Worm (Caenorhabditis elegans): ENCODE results near the gene C50C3.1.
A peak's percentile ranks its signal among the peaks of the same experiment; 100 is the strongest.

C50C3.1 gene

DNA sequence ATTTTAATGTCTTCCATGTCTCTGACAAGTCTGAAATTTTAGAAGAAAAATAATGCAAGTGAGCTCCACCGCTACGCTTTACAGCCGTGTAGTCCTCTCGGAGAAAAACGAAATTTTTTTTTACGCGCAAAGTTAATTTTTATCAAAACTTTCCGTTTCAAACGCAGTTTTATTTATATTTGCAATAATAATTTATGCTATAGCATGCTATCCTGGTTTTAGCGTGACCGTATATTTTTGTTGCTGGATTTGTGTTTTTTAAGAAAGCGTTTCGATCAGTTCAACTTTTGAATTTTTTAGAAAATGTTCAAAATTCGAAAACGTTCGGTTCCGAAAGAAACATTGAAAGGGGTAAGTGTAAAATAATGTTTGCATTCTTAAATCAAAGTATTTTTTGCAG lies at the start of gene C50C3.1:
Gene C50C3.1, plus strand, starts transcription at position 301 of the 400 bp plus-strand sequence.
- TF ChIP-seq W03F9.2 (tag; optimal IDR thresholded peaks at IDR 0.05): no peak
- no peak for TF ChIP-seq dao-5 (tag; optimal IDR thresholded peaks at IDR 0.05)
- TF ChIP-seq him-1 (tag; optimal IDR thresholded peaks at IDR 0.05): no peak

DNA sequence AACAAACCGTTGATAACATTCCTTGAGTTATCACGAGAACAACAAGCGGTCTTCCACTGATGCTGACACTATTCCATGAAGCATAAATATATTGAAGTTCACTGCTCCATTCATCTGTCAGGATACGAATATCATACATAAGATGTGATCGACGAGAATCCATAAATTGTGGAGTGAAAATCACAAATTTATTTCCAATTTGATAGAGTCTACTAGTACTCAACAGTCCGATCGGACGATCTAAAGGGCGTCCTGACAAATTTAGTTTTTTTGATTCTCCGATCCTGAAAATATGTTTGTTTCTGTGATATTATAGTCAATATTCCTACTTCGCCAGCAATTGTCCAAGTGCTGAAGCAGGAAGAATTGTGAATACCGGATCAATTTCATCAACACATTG lies 49.6 kb upstream of the C50C3.1 start:
- TF ChIP-seq W03F9.2 (tag; optimal IDR thresholded peaks at IDR 0.05) (no peak), dao-5 (tag; optimal IDR thresholded peaks at IDR 0.05) (no peak), him-1 (tag; optimal IDR thresholded peaks at IDR 0.05) (no peak)

DNA sequence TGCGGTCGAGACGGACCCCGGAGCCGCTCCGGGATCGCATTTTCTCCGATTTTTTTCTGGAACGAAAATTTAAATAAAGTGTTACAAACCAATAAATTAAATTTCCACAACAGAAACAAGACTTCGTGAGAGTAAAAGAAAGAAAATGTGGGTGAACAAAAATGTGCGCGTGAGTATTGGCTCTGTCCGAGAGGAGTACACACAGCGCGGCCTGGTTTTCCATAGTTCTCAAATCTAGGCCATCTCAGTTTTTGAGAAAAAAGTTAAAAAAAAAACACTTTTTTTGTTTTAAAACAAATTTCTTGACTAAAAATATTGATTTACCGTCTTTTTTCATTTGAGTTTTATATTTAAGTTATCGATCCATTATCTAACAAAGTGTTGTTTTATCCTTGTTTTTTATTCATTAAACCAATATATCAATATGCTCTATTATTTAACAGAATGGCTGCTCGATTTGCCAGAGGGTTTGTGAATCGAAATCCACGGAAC lies 47.2 kb upstream of the C50C3.1 start, which contains the start of the genes C14B9.8 and mrpl-18:
Gene C14B9.8, minus strand, starts transcription at position 56 of the 492 bp plus-strand sequence.
Gene mrpl-18, plus strand, starts transcription at position 442 of the 492 bp plus-strand sequence.
- peak; percentile 63 for TF ChIP-seq him-1 (tag; optimal IDR thresholded peaks at IDR 0.05)
- TF ChIP-seq dao-5 (tag; optimal IDR thresholded peaks at IDR 0.05): no peak
- peak; percentile 63 for TF ChIP-seq W03F9.2 (tag; optimal IDR thresholded peaks at IDR 0.05)

DNA sequence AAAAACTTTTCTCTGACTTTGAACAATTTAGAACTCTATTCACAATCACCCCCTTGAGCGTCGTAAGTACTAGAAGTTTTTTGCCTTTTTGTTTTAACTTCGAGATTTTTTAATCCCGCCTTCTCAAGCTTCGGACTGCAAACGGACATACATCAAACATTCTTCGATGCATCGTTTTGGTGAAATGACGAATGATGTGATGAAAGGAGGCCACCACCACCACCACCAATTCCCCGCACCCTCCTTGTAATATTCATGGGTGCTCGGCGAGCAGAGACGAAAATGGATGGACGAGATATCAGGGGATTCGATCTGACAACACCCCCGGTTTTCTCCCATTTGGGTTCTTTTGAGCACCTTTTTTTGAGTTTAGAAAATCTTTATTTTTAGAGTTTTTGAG lies 45.8 kb upstream of the C50C3.1 start:
- TF ChIP-seq dao-5 (tag; optimal IDR thresholded peaks at IDR 0.05) (no peak), him-1 (tag; optimal IDR thresholded peaks at IDR 0.05) (no peak), W03F9.2 (tag; optimal IDR thresholded peaks at IDR 0.05) (no peak)

DNA sequence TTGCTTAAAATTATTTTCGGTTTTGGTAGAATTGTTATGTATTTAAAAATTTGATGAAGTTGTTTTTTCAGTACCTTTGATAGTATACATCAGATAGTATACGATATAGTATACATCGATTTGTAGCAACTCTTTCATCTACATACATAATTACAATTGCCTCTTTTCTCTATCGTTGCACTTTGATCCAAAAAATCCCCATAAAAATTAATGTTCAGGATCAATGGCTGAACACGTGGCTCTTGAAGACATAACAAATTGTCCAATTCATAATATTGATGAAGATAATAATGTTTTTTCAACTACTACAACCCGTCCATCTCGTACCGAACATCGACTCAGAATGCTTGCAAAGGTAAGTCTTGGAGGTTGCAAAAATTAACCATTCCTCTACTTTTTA lies 43.0 kb upstream of the C50C3.1 start, which contains the start of gene D2007.2:
Gene D2007.2, plus strand, starts transcription at position 213 of the 400 bp plus-strand sequence.
- no peak for TF ChIP-seq dao-5 (tag; optimal IDR thresholded peaks at IDR 0.05)
- TF ChIP-seq W03F9.2 (tag; optimal IDR thresholded peaks at IDR 0.05): no peak
- no peak for TF ChIP-seq him-1 (tag; optimal IDR thresholded peaks at IDR 0.05)

DNA sequence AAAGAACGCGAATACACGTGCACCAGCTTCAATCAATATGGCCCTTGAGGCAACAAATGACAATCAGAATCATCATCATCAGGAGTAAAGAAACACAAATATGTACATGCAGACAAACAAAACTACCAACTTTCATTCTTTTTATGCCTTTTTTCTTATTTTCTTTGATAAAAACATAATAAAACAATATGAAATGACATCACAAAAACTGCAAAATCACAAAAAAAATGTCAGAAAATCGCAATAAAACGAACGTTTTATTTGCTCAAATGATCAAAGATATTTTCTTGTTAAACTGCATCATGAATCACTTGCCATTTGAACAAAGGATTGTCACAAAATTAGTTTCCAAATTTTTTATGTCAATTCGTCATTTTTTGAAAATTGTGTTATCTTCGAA lies 37.4 kb upstream of the C50C3.1 start:
- TF ChIP-seq W03F9.2 (tag; optimal IDR thresholded peaks at IDR 0.05): no peak
- no peak for TF ChIP-seq dao-5 (tag; optimal IDR thresholded peaks at IDR 0.05)
- TF ChIP-seq him-1 (tag; optimal IDR thresholded peaks at IDR 0.05): no peak

DNA sequence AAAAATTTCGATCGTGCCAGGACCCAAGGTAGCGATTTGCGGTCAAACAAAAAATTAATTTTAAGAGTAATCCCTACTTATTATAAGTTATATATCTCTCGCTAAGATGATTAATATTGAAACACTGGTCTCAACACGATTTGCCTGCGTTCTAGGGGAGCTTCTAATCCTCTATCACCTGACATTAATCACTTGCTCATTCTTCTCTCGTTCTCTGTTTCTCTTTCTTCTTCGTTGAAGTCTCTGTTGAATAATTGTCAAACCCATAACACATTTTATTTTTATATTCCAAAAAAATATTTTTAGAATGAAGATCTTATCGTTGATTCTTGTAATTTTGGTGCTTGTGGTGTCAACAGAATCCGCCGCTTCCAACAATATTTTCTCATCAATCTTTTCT lies 36.6 kb upstream of the C50C3.1 start, which contains the start of gene D2007.1:
Gene D2007.1, plus strand, starts transcription at position 301 of the 400 bp plus-strand sequence.
- TF ChIP-seq dao-5 (tag; optimal IDR thresholded peaks at IDR 0.05): no peak
- TF ChIP-seq W03F9.2 (tag; optimal IDR thresholded peaks at IDR 0.05): no peak
- no peak for TF ChIP-seq him-1 (tag; optimal IDR thresholded peaks at IDR 0.05)

DNA sequence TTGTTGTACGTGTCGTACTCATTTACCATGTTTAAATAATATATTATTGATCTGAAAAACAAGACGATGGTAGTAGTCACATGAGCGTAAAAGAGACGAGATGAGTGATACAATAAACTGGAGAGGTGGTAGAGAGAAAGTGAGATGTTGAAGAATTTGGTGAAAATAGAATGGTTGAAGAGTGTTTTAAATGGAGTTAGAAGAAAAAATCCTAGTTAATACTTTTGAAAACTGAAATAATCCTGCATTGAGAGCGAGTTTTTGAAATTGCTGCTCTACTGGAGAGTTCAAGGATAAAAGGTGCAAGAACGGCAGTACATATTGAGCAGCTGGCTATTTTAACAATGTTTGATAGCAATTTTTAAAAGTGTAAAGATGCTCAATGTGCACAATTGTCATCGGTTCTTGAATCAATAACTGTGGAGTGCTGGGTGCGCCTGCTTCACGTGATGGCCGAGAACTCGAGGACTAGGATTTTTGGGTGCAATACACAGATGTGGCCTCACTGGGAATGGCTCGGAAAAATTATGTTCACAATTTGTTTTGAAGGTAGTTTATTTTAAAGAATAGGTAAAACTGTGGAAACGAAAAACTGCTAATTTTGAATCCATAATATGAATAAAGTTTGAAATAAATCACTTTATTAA lies 33.5 kb upstream of the C50C3.1 start, which contains the start of gene atg-13:
Gene atg-13, minus strand, starts transcription at position 51 of the 647 bp plus-strand sequence.
- no peak for TF ChIP-seq dao-5 (tag; optimal IDR thresholded peaks at IDR 0.05)
- TF ChIP-seq him-1 (tag; optimal IDR thresholded peaks at IDR 0.05): no peak
- no peak for TF ChIP-seq W03F9.2 (tag; optimal IDR thresholded peaks at IDR 0.05)

DNA sequence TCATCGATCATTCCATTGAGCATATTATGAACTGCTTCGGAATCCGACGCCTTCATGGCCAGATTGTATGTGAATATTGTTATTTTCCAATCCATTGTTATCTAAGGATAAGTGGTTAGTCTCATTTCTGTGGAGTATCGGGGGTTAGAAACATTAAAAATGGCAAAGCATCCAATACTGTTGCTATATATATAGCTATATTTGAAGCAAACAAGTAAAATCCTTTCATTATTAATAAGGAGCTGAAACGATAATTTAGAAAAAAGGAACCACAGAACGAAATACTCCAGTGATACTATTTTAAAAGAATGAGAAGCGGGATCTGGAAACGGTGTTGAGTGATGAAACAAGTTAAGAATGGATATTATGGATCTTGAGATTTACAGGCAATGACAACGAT lies 30.6 kb upstream of the C50C3.1 start, which contains the start of gene inpp-5K:
Gene inpp-5K, minus strand, starts transcription at position 101 of the 400 bp plus-strand sequence.
- no peak for TF ChIP-seq him-1 (tag; optimal IDR thresholded peaks at IDR 0.05)
- TF ChIP-seq dao-5 (tag; optimal IDR thresholded peaks at IDR 0.05): no peak
- no peak for TF ChIP-seq W03F9.2 (tag; optimal IDR thresholded peaks at IDR 0.05)

DNA sequence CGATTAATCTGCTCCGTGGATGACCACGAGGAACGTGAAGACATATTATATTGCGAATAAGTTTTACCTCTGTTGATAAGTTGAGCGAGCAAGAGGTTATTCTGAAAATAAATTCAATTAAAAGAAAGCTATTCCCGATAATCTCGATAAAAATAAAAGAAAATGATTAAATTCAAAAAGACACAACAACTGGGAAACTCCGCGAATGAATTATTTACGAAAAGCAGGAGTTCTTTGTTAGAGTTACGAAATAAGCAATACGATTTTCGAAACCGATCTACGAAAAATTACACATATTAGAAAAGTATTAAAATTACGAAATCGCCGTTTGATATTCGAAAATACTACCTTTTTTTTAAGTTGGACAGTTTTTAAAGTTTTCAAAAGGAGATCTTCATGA lies 28.5 kb upstream of the C50C3.1 start, which contains the start of gene bath-42:
Gene bath-42, minus strand, starts transcription at position 101 of the 400 bp plus-strand sequence.
- no peak for TF ChIP-seq him-1 (tag; optimal IDR thresholded peaks at IDR 0.05)

DNA sequence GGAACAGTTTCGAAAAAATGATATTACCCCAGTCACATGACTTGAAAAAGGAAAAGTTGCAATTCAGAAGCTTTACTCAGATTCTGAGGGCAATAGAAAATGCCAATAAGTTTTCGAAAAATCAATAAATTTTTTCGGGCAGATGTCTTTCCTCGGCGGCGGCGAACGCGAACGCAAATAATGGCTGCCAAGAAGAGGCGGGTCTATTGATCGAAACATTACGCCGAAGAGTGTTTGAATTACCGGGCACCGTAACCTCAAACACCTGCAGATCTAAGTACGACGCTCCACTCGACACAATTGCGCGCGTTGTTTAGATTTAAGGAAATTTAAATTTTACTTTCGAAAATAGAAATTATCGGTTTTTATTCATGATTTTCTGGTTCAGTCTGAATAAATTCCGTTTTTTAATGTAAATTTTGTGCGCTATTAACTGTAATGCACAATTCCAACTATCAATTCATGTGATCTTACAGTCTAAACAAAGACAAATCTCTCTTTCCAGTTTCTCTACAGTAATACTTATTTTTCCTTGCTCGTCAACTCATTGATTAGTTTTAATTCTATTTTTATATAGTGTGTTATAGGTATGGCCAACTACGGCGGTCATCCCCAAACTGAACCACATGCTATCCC lies 27.9 kb upstream of the C50C3.1 start, which contains the start of gene prp-8:
Gene prp-8, plus strand, starts transcription at position 586 of the 636 bp plus-strand sequence.
- no peak for TF ChIP-seq dao-5 (tag; optimal IDR thresholded peaks at IDR 0.05)
- TF ChIP-seq him-1 (tag; optimal IDR thresholded peaks at IDR 0.05): peak; percentile 45
- TF ChIP-seq W03F9.2 (tag; optimal IDR thresholded peaks at IDR 0.05): peak; percentile 92

DNA sequence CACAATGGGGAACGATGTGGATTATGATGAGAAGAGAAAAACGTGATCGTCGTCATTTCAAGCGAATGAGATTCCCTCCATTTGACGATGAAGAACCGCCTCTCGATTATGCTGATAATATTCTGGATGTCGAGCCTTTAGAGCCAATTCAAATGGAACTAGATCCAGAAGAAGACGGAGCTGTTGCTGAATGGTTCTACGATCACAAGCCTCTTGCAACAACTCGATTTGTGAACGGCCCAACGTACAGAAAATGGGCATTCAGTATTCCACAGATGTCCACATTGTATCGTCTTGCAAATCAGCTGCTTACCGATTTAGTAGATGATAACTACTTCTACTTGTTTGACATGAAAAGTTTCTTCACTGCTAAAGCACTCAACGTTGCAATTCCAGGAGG lies 27.0 kb upstream of the C50C3.1 start:
- no peak for TF ChIP-seq him-1 (tag; optimal IDR thresholded peaks at IDR 0.05)
- no peak for TF ChIP-seq dao-5 (tag; optimal IDR thresholded peaks at IDR 0.05)
- no peak for TF ChIP-seq W03F9.2 (tag; optimal IDR thresholded peaks at IDR 0.05)

DNA sequence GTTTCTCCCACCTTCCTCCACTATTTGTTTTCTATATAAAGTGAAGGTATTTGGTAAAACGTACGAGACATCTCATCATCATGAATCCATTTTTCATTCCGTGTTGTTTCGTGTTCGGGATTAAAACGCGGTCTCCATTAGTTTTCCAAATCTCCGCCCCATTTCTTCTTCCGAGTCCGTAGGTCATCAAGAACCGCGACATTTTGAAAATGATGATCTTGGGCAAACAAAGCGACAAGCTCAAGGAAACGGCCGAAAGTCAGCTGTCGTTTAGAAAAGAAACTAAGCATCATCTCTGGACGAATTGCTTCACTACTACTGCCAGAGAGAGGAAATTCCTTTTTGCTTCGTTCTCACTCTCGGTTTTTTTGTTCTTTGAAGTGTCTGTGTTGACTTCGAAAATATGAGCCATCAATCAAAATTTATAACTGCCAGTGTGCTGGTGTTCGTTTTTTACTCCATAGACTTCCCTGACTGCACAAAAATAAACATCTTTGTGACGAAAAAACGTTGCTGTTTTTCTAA lies 19.1 kb upstream of the C50C3.1 start:
- TF ChIP-seq him-1 (tag; optimal IDR thresholded peaks at IDR 0.05) (no peak), dao-5 (tag; optimal IDR thresholded peaks at IDR 0.05) (no peak), W03F9.2 (tag; optimal IDR thresholded peaks at IDR 0.05) (no peak)

DNA sequence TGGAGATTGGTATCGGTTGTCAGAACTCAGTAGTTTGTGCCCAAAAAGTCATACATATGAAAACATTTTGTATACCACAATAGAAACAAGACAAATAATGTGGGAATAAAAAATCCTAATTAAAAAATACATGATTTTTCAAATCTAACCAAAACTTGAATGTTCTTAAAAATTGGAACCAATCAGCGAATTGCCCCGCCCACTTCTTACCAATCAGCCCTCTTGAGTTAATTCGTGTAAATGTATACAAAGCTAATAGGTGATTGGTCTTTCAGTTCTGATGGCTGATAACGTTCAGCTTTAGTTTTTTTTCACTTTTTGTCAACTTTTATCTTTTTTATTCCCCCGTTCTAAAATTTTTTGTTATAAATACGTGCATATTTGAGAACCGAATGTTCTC lies 16.5 kb upstream of the C50C3.1 start:
- TF ChIP-seq him-1 (tag; optimal IDR thresholded peaks at IDR 0.05): no peak
- TF ChIP-seq W03F9.2 (tag; optimal IDR thresholded peaks at IDR 0.05): no peak
- TF ChIP-seq dao-5 (tag; optimal IDR thresholded peaks at IDR 0.05): no peak
